Worm (Caenorhabditis elegans) whole organism, early embryonic: ENCODE data around the gene bath-30.

Experiments
- B0310.2 ChIP-seq: sonication (generic microtip); optimal IDR thresholded peaks from 2 replicates; lab custom pipeline; 2016; ENCODE audit warnings: mild to moderate bottlenecking, missing genetic modification characterization, missing compliant biosample characterization
- F13C5.2 ChIP-seq: sonication (generic microtip); optimal IDR thresholded peaks from 2 replicates; lab custom pipeline; 2017; ENCODE audit warnings: mild to moderate bottlenecking, missing genetic modification characterization, inconsistent platforms, missing compliant biosample characterization
- aly-1 ChIP-seq: sonication (generic microtip); optimal IDR thresholded peaks from 2 replicates; lab custom pipeline; 2016; ENCODE audit warnings: missing genetic modification characterization, missing compliant biosample characterization
- ama-1 ChIP-seq: fragments of 150-350 bp; optimal IDR thresholded peaks from 2 replicates; lab custom pipeline; 2014
- ceh-13 ChIP-seq: fragments of 200-800 bp; sonication (Bioruptor generic); optimal IDR thresholded peaks from 2 replicates; lab custom pipeline; 2018; ENCODE audit warnings: mild to moderate bottlenecking, missing genetic modification characterization, missing compliant biosample characterization
- ceh-36 ChIP-seq: sonication (generic microtip); optimal IDR thresholded peaks from 2 replicates; lab custom pipeline; 2016; ENCODE audit warnings: missing genetic modification characterization, inconsistent platforms, missing compliant biosample characterization
- ets-7 ChIP-seq: sonication (generic microtip); optimal IDR thresholded peaks from 2 replicates; lab custom pipeline; 2016; ENCODE audit warnings: missing genotype, missing genetic modification characterization, missing compliant biosample characterization
- flt-1 ChIP-seq: fragments of 200-800 bp; sonication (Bioruptor generic); IDR thresholded peaks from 2 replicates; pipeline ENCODE4 v1.3.6; 2022; ENCODE audit warnings: missing genetic modification characterization, missing compliant biosample characterization
- hmbx-1 ChIP-seq: sonication (generic microtip); optimal IDR thresholded peaks from 2 replicates; lab custom pipeline; 2016; ENCODE audit warnings: mild to moderate bottlenecking, missing genetic modification characterization, missing compliant biosample characterization
- hmg-4 ChIP-seq: fragments of 200-800 bp; sonication (Bioruptor generic); optimal IDR thresholded peaks from 2 replicates; lab custom pipeline; 2018; ENCODE audit warnings: mild to moderate bottlenecking, missing genetic modification characterization, missing compliant biosample characterization
- hnd-1 ChIP-seq: sonication (generic microtip); optimal IDR thresholded peaks from 2 replicates; lab custom pipeline; 2016; ENCODE audit warnings: missing genetic modification characterization, missing compliant biosample characterization
- pes-1 ChIP-seq: fragments of 200-800 bp; sonication (Bioruptor generic); IDR thresholded peaks from 2 replicates; pipeline ENCODE4 v1.3.6; 2022; ENCODE audit warnings: missing genetic modification reagents, missing genetic modification characterization, missing compliant biosample characterization
- scrt-1 ChIP-seq: fragments of 200-800 bp; sonication (Bioruptor generic); IDR thresholded peaks from 2 replicates; pipeline ENCODE4 v1.3.6; 2022; ENCODE audit warnings: missing genetic modification characterization, missing compliant biosample characterization
- sea-1 ChIP-seq: fragments of 200-800 bp; sonication (Bioruptor generic); conservative IDR thresholded peaks from 2 replicates; pipeline ENCODE4 v1.3.6; 2022; ENCODE audit warnings: missing genetic modification characterization, missing compliant biosample characterization
- tbx-11 ChIP-seq: fragments of 200-800 bp; sonication (Bioruptor generic); IDR thresholded peaks from 2 replicates; pipeline ENCODE4 v1.3.6; 2022; ENCODE audit warnings: missing genetic modification characterization, missing compliant biosample characterization
- tbx-37 ChIP-seq: fragments of 200-800 bp; sonication (Bioruptor generic); conservative IDR thresholded peaks from 2 replicates; pipeline ENCODE4 v1.3.6; 2022; ENCODE audit warnings: missing genetic modification reagents, missing genetic modification characterization, missing compliant biosample characterization
- tra-4 ChIP-seq: sonication (generic microtip); optimal IDR thresholded peaks from 2 replicates; lab custom pipeline; 2017; ENCODE audit warnings: missing genetic modification characterization, missing compliant biosample characterization

bath-30 gene

DNA sequence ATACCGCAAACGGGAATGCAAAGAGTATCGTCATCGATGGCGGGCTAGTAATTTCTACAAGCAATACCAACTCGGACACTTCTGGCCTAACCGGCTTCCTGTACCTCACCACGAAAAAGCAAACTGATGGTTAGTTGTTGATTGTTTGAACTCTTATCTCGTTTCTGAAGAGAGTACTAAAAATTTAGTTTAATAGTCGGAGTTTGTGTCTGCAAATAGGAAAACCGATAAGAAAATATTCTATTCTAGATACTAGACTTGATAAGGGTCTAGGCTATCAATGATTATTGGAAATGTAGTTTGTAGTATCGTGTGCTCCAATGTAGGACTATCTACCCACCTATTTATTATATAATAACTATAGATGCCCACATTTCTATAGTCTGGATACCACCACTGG, 27.3 kb downstream of the bath-30 start:
- TF ChIP-seq pes-1 (GFP tag; lab: Robert Waterston, UW) = no peak
- no peak for TF ChIP-seq aly-1
- TF ChIP-seq tbx-37 (GFP tag; lab: Robert Waterston, UW) = no peak
- TF ChIP-seq tbx-11 (GFP tag; lab: Robert Waterston, UW) = no peak
- no peak for TF ChIP-seq flt-1
- TF ChIP-seq tra-4 = no peak

- no peak for TF ChIP-seq B0310.2 (tag; lab: Kevin White, UChicago)
- TF ChIP-seq hmg-4 (GFP tag; lab: Kevin White, UChicago) = no peak
- no peak for TF ChIP-seq hmbx-1 (tag; lab: Kevin White, UChicago)
- TF ChIP-seq ama-1 (lab: Kevin White, UChicago) = no peak
- TF ChIP-seq aly-1 = no peak
Measured at ce11 chrII:3313442-3313841, 32.7 kb downstream of the bath-30 start, which contains the start of gene F39E9.6. TSS of gene F39E9.6 (minus strand) at chrII:3313542.

- TF ChIP-seq tbx-11 (GFP tag; lab: Robert Waterston, UW) (no peak), hmg-4 (GFP tag; lab: Kevin White, UChicago) (no peak), aly-1 (no peak), hmbx-1 (tag; lab: Kevin White, UChicago) (no peak), F13C5.2 (tag; lab: Kevin White, UChicago) (no peak), scrt-1 (GFP tag; lab: Robert Waterston, UW) (no peak), B0310.2 (tag; lab: Kevin White, UChicago) (no peak), tra-4 (no peak), ama-1 (lab: Kevin White, UChicago) (no peak), ceh-36 (tag; lab: Kevin White, UChicago) (no peak), tbx-37 (GFP tag; lab: Robert Waterston, UW) (no peak), flt-1 (no peak), hnd-1 (tag; lab: Kevin White, UChicago) (no peak), sea-1 (GFP tag; lab: Robert Waterston, UW) (no peak), ets-7 (no peak), ceh-13 (no peak)
Measured at ce11 chrII:3310957-3311657, 35.1 kb downstream of the bath-30 start.

DNA sequence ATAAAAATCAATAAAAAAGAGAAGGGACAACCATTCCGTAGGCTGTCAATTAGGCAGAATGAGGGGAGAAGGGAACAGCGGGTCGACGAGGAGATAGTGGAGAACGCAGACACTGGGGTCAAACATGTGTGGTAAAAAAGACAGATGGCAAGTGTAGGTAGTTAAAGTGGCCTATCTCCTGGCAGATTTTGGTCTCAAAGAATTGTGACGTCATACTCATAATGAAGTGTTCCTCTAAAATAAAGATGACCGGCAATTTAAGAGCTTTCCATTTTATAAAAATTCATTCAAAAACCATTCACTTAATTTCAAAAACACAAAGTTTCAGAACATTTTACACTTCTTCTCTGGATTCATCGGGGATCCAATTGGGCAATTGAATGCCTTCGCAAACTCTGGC, 36.2 kb downstream of the bath-30 start:
- TF ChIP-seq tbx-37 (GFP tag; lab: Robert Waterston, UW) = peak; percentile 35; the same call in 1 of the 2 replicates

ce11 chrII:3303582-3303981, 42.6 kb downstream of the bath-30 start:
- TF ChIP-seq ceh-13 = no peak
- no peak for TF ChIP-seq hmbx-1 (tag; lab: Kevin White, UChicago)
- no peak for TF ChIP-seq ets-7
- TF ChIP-seq aly-1 = no peak
- no peak for TF ChIP-seq pes-1 (GFP tag; lab: Robert Waterston, UW)
- no peak for TF ChIP-seq F13C5.2 (tag; lab: Kevin White, UChicago)
- TF ChIP-seq flt-1 = no peak
- TF ChIP-seq sea-1 (GFP tag; lab: Robert Waterston, UW) = no peak
- TF ChIP-seq scrt-1 (GFP tag; lab: Robert Waterston, UW) = no peak
- no peak for TF ChIP-seq ceh-36 (tag; lab: Kevin White, UChicago)
- no peak for TF ChIP-seq hmg-4 (GFP tag; lab: Kevin White, UChicago)
- TF ChIP-seq tra-4 = no peak
- no peak for TF ChIP-seq ama-1 (lab: Kevin White, UChicago)

- TF ChIP-seq tbx-11 (GFP tag; lab: Robert Waterston, UW) (no peak), ets-7 (no peak), ceh-36 (tag; lab: Kevin White, UChicago) (no peak), B0310.2 (tag; lab: Kevin White, UChicago) (no peak), ama-1 (lab: Kevin White, UChicago) (no peak), aly-1 (no peak), scrt-1 (GFP tag; lab: Robert Waterston, UW) (no peak)
Measured at ce11 chrII:3299457-3299856, 46.7 kb downstream of the bath-30 start, which contains the start of gene btb-22. TSS of gene btb-22 (plus strand) at chrII:3299757.

ce11 chrII:3297914-3298313, 48.3 kb downstream of the bath-30 start, which contains the start of gene btb-18:
TSS of gene btb-18 (plus strand) at chrII:3298214.
- no peak for TF ChIP-seq tra-4
- TF ChIP-seq sea-1 (GFP tag; lab: Robert Waterston, UW) = no peak
- no peak for TF ChIP-seq ceh-13
- no peak for TF ChIP-seq flt-1
- no peak for TF ChIP-seq F13C5.2 (tag; lab: Kevin White, UChicago)
- TF ChIP-seq hmbx-1 (tag; lab: Kevin White, UChicago) = no peak
- no peak for TF ChIP-seq scrt-1 (GFP tag; lab: Robert Waterston, UW)
- TF ChIP-seq ets-7 = no peak
- TF ChIP-seq hnd-1 (tag; lab: Kevin White, UChicago) = no peak
- no peak for TF ChIP-seq tbx-11 (GFP tag; lab: Robert Waterston, UW)
- no peak for TF ChIP-seq tbx-37 (GFP tag; lab: Robert Waterston, UW)
- TF ChIP-seq pes-1 (GFP tag; lab: Robert Waterston, UW) = no peak
- no peak for TF ChIP-seq ama-1 (lab: Kevin White, UChicago)
- TF ChIP-seq hmg-4 (GFP tag; lab: Kevin White, UChicago) = no peak
- no peak for TF ChIP-seq B0310.2 (tag; lab: Kevin White, UChicago)
- TF ChIP-seq ceh-36 (tag; lab: Kevin White, UChicago) = no peak

DNA sequence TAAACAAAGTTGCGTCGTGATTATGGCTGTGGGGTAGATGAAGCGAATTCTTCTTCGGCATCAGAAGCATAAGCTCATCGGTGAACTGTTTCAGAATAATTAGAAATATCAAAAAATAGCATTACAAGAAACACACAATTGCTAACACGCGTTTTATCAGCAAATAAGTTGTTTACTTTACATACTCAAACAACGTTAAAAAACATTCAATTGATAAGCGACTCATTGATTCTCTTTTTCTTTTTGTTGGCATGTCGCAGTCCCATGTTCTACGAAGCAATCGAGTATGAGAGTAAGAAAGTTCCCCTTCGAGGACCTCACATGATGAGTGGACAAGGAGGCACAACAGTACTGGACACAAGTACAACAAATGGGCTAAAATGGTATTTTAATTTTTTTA, 49.5 kb downstream of the bath-30 start, which contains the start of gene btb-16:
Gene btb-16 (plus strand): TSS at position 240 of the 400 bp plus-strand sequence.
- TF ChIP-seq scrt-1 (GFP tag; lab: Robert Waterston, UW) (no peak), tbx-11 (GFP tag; lab: Robert Waterston, UW) (no peak), sea-1 (GFP tag; lab: Robert Waterston, UW) (no peak), B0310.2 (tag; lab: Kevin White, UChicago) (no peak), hmg-4 (GFP tag; lab: Kevin White, UChicago) (no peak), ceh-36 (tag; lab: Kevin White, UChicago) (no peak), ets-7 (no peak), flt-1 (no peak), ama-1 (lab: Kevin White, UChicago) (no peak), pes-1 (GFP tag; lab: Robert Waterston, UW) (no peak), hmbx-1 (tag; lab: Kevin White, UChicago) (no peak), F13C5.2 (tag; lab: Kevin White, UChicago) (no peak), aly-1 (no peak), tra-4 (no peak), ceh-13 (no peak), hnd-1 (tag; lab: Kevin White, UChicago) (no peak), tbx-37 (GFP tag; lab: Robert Waterston, UW) (no peak)
